Worm (Caenorhabditis elegans) whole organism, L2 larva: ENCODE results near the gene cct-7.

Experiments used
- C34F6.9 ChIP-seq: fragments of 150-350 bp; optimal IDR thresholded peaks from 2 replicates; lab custom pipeline; 2014; ENCODE audit warnings: missing biosample characterization, missing genetic modification characterization
- F13H6.1 ChIP-seq: sonication (generic microtip); optimal IDR thresholded peaks from 2 replicates; lab custom pipeline; 2016; ENCODE audit warnings: missing genetic modification characterization, missing compliant biosample characterization
- R02D3.7 ChIP-seq: fragments of 150-350 bp; optimal IDR thresholded peaks from 2 replicates; lab custom pipeline; 2014; ENCODE audit warnings: missing biosample characterization, missing genetic modification characterization
- Y55F3AM.14 ChIP-seq: fragments of 200-800 bp; sonication (Bioruptor generic); optimal IDR thresholded peaks from 2 replicates; lab custom pipeline; 2018; ENCODE audit warnings: mild to moderate bottlenecking, missing genetic modification characterization, missing compliant biosample characterization
- ZK546.5 ChIP-seq: sonication (generic microtip); optimal IDR thresholded peaks from 2 replicates; lab custom pipeline; 2017; ENCODE audit warnings: missing biosample characterization, missing genetic modification characterization
- alr-1 ChIP-seq: fragments of 150-350 bp; optimal IDR thresholded peaks from 2 replicates; lab custom pipeline; 2014; ENCODE audit warnings: missing biosample characterization, missing genetic modification characterization
- aly-2 ChIP-seq: fragments of 150-350 bp; optimal IDR thresholded peaks from 2 replicates; lab custom pipeline; 2014; ENCODE audit warnings: missing biosample characterization, missing genetic modification characterization
- ama-1 ChIP-seq: fragments of 150-350 bp; optimal IDR thresholded peaks from 2 replicates; lab custom pipeline; 2018; ENCODE audit warnings: inconsistent platforms
- blmp-1 ChIP-seq: sonication (generic microtip); optimal IDR thresholded peaks from 2 replicates; lab custom pipeline; 2017; ENCODE audit warnings: missing genetic modification characterization, mild to moderate bottlenecking, missing compliant biosample characterization, antibody characterized with exemption, moderate library complexity; ENCODE audit not compliant: insufficient read depth
- ceh-16 ChIP-seq: fragments of 150-350 bp; optimal IDR thresholded peaks from 2 replicates; lab custom pipeline; 2014; ENCODE audit warnings: missing biosample characterization, missing genetic modification characterization
- ceh-82 ChIP-seq: fragments of 150-350 bp; optimal IDR thresholded peaks from 2 replicates; lab custom pipeline; 2014; ENCODE audit warnings: missing biosample characterization, missing genetic modification characterization
- crh-2 ChIP-seq: sonication (generic microtip); optimal IDR thresholded peaks from 2 replicates; lab custom pipeline; 2017; ENCODE audit warnings: missing biosample characterization, missing genetic modification characterization
- dmd-4 ChIP-seq: sonication (generic microtip); optimal IDR thresholded peaks from 2 replicates; lab custom pipeline; 2017; ENCODE audit warnings: missing biosample characterization, missing genetic modification characterization
- egl-27 ChIP-seq: sonication (generic microtip); optimal IDR thresholded peaks from 3 replicates; lab custom pipeline; 2017; ENCODE audit warnings: missing biosample characterization, missing genetic modification reagents, missing genetic modification characterization
- elt-1 ChIP-seq: fragments of 150-350 bp; optimal IDR thresholded peaks from 2 replicates; lab custom pipeline; 2014; ENCODE audit warnings: missing biosample characterization, missing genetic modification characterization
- elt-3 ChIP-seq: sonication (generic microtip); optimal IDR thresholded peaks from 2 replicates; lab custom pipeline; 2017; ENCODE audit warnings: missing biosample characterization, missing genetic modification characterization
- fos-1 ChIP-seq: fragments of 150-350 bp; optimal IDR thresholded peaks from 2 replicates; lab custom pipeline; 2014; ENCODE audit warnings: missing biosample characterization, missing genetic modification characterization
- gmeb-1 ChIP-seq: fragments of 150-350 bp; optimal IDR thresholded peaks from 2 replicates; lab custom pipeline; 2014; ENCODE audit warnings: missing biosample characterization, missing genetic modification characterization
- lin-11 ChIP-seq: fragments of 150-350 bp; sonication (generic microtip); optimal IDR thresholded peaks from 2 replicates; lab custom pipeline; 2014; ENCODE audit warnings: missing biosample characterization, missing genetic modification characterization, inconsistent platforms, mixed read lengths
- lin-13 ChIP-seq: fragments of 150-350 bp; optimal IDR thresholded peaks from 2 replicates; lab custom pipeline; 2014; ENCODE audit warnings: missing biosample characterization, missing genetic modification reagents, missing genetic modification characterization
- lin-39 ChIP-seq: fragments of 150-350 bp; optimal IDR thresholded peaks from 2 replicates; lab custom pipeline; 2014; ENCODE audit warnings: missing biosample characterization, missing genetic modification reagents, missing genetic modification characterization
- lsy-2 ChIP-seq, 2 experiments: fragments of 150-350 bp in 1 of 2; sonication (generic microtip) in 1 of 2; optimal IDR thresholded peaks; 2 replicates each; lab custom pipeline; 2014 to 2017; ENCODE audit warnings: missing biosample characterization in 2 of 2, missing genetic modification characterization in 2 of 2
- mab-5 ChIP-seq: fragments of 150-350 bp; optimal IDR thresholded peaks from 2 replicates; lab custom pipeline; 2014; ENCODE audit warnings: missing biosample characterization, missing genetic modification characterization
- mbf-1 ChIP-seq: sonication (generic microtip); optimal IDR thresholded peaks from 2 replicates; lab custom pipeline; 2017; ENCODE audit warnings: missing biosample characterization, missing genetic modification characterization
- mdl-1 ChIP-seq, 2 experiments: fragments of 150-350 bp in 1 of 2; sonication (generic microtip) in 1 of 2; optimal IDR thresholded peaks; 2 replicates each; lab custom pipeline; 2017; ENCODE audit warnings: missing biosample characterization in 2 of 2, missing genetic modification characterization in 2 of 2
- nhr-10 ChIP-seq: sonication (generic microtip); optimal IDR thresholded peaks from 2 replicates; lab custom pipeline; 2017; ENCODE audit warnings: missing biosample characterization, missing genetic modification characterization
- nhr-11 ChIP-seq: fragments of 150-350 bp; optimal IDR thresholded peaks from 2 replicates; lab custom pipeline; 2014; ENCODE audit warnings: missing biosample characterization, missing genetic modification characterization
- nhr-12 ChIP-seq: fragments of 150-350 bp; optimal IDR thresholded peaks from 2 replicates; lab custom pipeline; 2014; ENCODE audit warnings: missing biosample characterization, missing genetic modification characterization
- nhr-129 ChIP-seq: fragments of 150-350 bp; optimal IDR thresholded peaks from 2 replicates; lab custom pipeline; 2014; ENCODE audit warnings: missing biosample characterization, missing genetic modification characterization
- nhr-21 ChIP-seq: fragments of 150-350 bp; optimal IDR thresholded peaks from 2 replicates; lab custom pipeline; 2014; ENCODE audit warnings: missing biosample characterization, missing genetic modification characterization
- nhr-23 ChIP-seq: fragments of 150-350 bp; optimal IDR thresholded peaks from 2 replicates; lab custom pipeline; 2014; ENCODE audit warnings: missing biosample characterization, missing genetic modification reagents, missing genetic modification characterization
- nhr-237 ChIP-seq: fragments of 150-350 bp; optimal IDR thresholded peaks from 2 replicates; lab custom pipeline; 2014; ENCODE audit warnings: missing biosample characterization, missing genetic modification characterization
- nhr-25 ChIP-seq: fragments of 150-350 bp; sonication (generic microtip); optimal IDR thresholded peaks from 3 replicates; lab custom pipeline; 2014; ENCODE audit warnings: missing biosample characterization, missing genetic modification characterization
- nhr-6 ChIP-seq: fragments of 150-350 bp; optimal IDR thresholded peaks from 2 replicates; lab custom pipeline; 2014; ENCODE audit warnings: missing biosample characterization, missing genetic modification characterization
- nhr-77 ChIP-seq: fragments of 150-350 bp; optimal IDR thresholded peaks from 2 replicates; lab custom pipeline; 2014; ENCODE audit warnings: missing biosample characterization, missing genetic modification characterization
- peb-1 ChIP-seq: fragments of 150-350 bp; optimal IDR thresholded peaks from 2 replicates; lab custom pipeline; 2014; ENCODE audit warnings: missing biosample characterization, missing genetic modification characterization
- sem-4 ChIP-seq: fragments of 150-350 bp; optimal IDR thresholded peaks from 2 replicates; lab custom pipeline; 2014; ENCODE audit warnings: missing biosample characterization, missing genetic modification reagents, missing genetic modification characterization
- skn-1 ChIP-seq: sonication (generic microtip); optimal IDR thresholded peaks from 2 replicates; lab custom pipeline; 2017; ENCODE audit warnings: missing biosample characterization, missing genetic modification characterization
- sma-3 ChIP-seq: sonication (generic microtip); optimal IDR thresholded peaks from 2 replicates; lab custom pipeline; 2016; ENCODE audit warnings: missing genetic modification reagents, missing genetic modification characterization, missing compliant biosample characterization
- sma-9 ChIP-seq, 2 experiments: fragments of 150-350 bp in 1 of 2; sonication (generic microtip) in 1 of 2; optimal IDR thresholded peaks; 2 replicates each; lab custom pipeline; 2014 to 2016; ENCODE audit warnings: missing genetic modification characterization in 2 of 2, mild to moderate bottlenecking in 1 of 2, missing biosample characterization in 1 of 2, missing compliant biosample characterization in 1 of 2, missing genetic modification reagents in 1 of 2, moderate library complexity in 1 of 2
- snpc-4 ChIP-seq: fragments of 150-350 bp; optimal IDR thresholded peaks from 2 replicates; lab custom pipeline; 2014; ENCODE audit warnings: missing biosample characterization, missing genetic modification characterization
- unc-39 ChIP-seq: fragments of 150-350 bp; optimal IDR thresholded peaks from 2 replicates; lab custom pipeline; 2014; ENCODE audit warnings: missing biosample characterization, missing genetic modification characterization
- unc-55 ChIP-seq: fragments of 150-350 bp; sonication (generic microtip); optimal IDR thresholded peaks from 3 replicates; lab custom pipeline; 2014; ENCODE audit warnings: missing biosample characterization, missing genetic modification reagents, missing genetic modification characterization
- unc-62 ChIP-seq: fragments of 150-350 bp; optimal IDR thresholded peaks from 2 replicates; lab custom pipeline; 2014; ENCODE audit warnings: missing biosample characterization, missing genetic modification reagents, missing genetic modification characterization
- zag-1 ChIP-seq: fragments of 150-350 bp; optimal IDR thresholded peaks from 2 replicates; lab custom pipeline; 2014; ENCODE audit warnings: missing biosample characterization, missing genetic modification characterization
- ztf-1 ChIP-seq: fragments of 200-800 bp; sonication (Bioruptor generic); conservative IDR thresholded peaks from 2 replicates; pipeline ENCODE4 v1.3.6; 2022; ENCODE audit warnings: missing genetic modification characterization, missing compliant biosample characterization
- ztf-11 ChIP-seq: sonication (generic microtip); optimal IDR thresholded peaks from 2 replicates; lab custom pipeline; 2017; ENCODE audit warnings: missing biosample characterization, missing genetic modification characterization
- ztf-4 ChIP-seq: fragments of 150-350 bp; optimal IDR thresholded peaks from 2 replicates; lab custom pipeline; 2014; ENCODE audit warnings: missing biosample characterization, missing genetic modification characterization

cct-7 gene

ce11 chrV:1868596-1869263 lies 3.3 kb upstream of the cct-7 start, which contains the start of gene knl-3:
knl-3 (plus strand) TSS chrV:1869213.
- TF ChIP-seq nhr-10 (tag; lab: Kevin White, UChicago) (peak; percentile 70), zag-1 (peak; percentile 32), Y55F3AM.14 (GFP tag; lab: Kevin White, UChicago) (peak; percentile 47), blmp-1 (tag; lab: Kevin White, UChicago) (peak; percentile 47), alr-1 (tag; lab: Kevin White, UChicago) (no peak), crh-2 (tag; lab: Kevin White, UChicago) (peak; percentile 93), unc-39 (tag; lab: Kevin White, UChicago) (no peak), lin-11 (peak; percentile 86), fos-1 (tag; lab: Kevin White, UChicago) (peak; percentile 63), gmeb-1 (tag; lab: Kevin White, UChicago) (peak; percentile 97), ceh-82 (tag; lab: Kevin White, UChicago) (no peak), nhr-237 (tag; lab: Kevin White, UChicago) (no peak), unc-55 (GFP tag; lab: Kevin White, UChicago) (peak; percentile 92), nhr-77 (tag; lab: Kevin White, UChicago) (no peak), nhr-12 (no peak), ztf-4 (tag; lab: Kevin White, UChicago) (no peak), nhr-6 (peak; percentile 19), ztf-1 (GFP tag; lab: Robert Waterston, UW) (no peak), unc-62 (GFP tag; lab: Kevin White, UChicago) (no peak), mab-5 (peak; percentile 75), peb-1 (no peak), C34F6.9 (peak; percentile 93), elt-1 (tag; lab: Kevin White, UChicago) (no peak), aly-2 (tag; lab: Kevin White, UChicago) (no peak), sma-9 (GFP tag; optimal IDR thresholded peaks at IDR 0.05; lab: Kevin White, UChicago) (no peak), sma-9 (tag; optimal IDR thresholded peaks at IDR 0.05; lab: Kevin White, UChicago) (no peak), nhr-129 (peak; percentile 73), ceh-16 (peak; percentile 76), egl-27 (tag; lab: Kevin White, UChicago) (peak; percentile 62), elt-3 (tag; lab: Kevin White, UChicago) (no peak), nhr-21 (tag; lab: Kevin White, UChicago) (peak; percentile 85), R02D3.7 (tag; lab: Kevin White, UChicago) (peak; percentile 31), lin-39 (tag; lab: Kevin White, UChicago) (no peak), lin-13 (GFP tag; lab: Kevin White, UChicago) (peak; percentile 86), nhr-25 (peak; percentile 89), snpc-4 (tag; lab: Kevin White, UChicago) (peak; percentile 68), ztf-11 (tag; lab: Kevin White, UChicago) (no peak), F13H6.1 (tag; lab: Kevin White, UChicago) (peak; percentile 84), sem-4 (tag; lab: Kevin White, UChicago) (peak; percentile 56), sma-3 (peak; percentile 83), nhr-23 (tag; lab: Kevin White, UChicago) (no peak), mbf-1 (no peak), lsy-2 (tag; optimal IDR thresholded peaks at IDR 0.05; lab: Kevin White, UChicago) (peak; percentile 83 to 91), skn-1 (no peak), ama-1 (no peak), mdl-1 (tag; optimal IDR thresholded peaks at IDR 0.05; lab: Kevin White, UChicago) (peak in 1 of 2 experiments; percentile 41), dmd-4 (tag; lab: Kevin White, UChicago) (no peak), nhr-11 (no peak), ZK546.5 (tag; lab: Kevin White, UChicago) (peak; percentile 2)
